Fruit fly (Drosophila melanogaster): ENCODE measurements around the gene NC2beta.

dm6 chr2L:15035366-15035765, 27.8 kb downstream of the NC2beta start, which contains the start of gene yellow-c:
- TF ChIP-seq CG17806 (tag; optimal IDR thresholded peaks at IDR 0.05): no peak
- no peak for TF ChIP-seq CG34367 (tag; optimal IDR thresholded peaks at IDR 0.05)
- no peak; the same call in 1 of the 2 replicates for TF ChIP-seq CG32121 (GFP tag; IDR thresholded peaks at IDR 0.05)
- TF ChIP-seq CG10348 (GFP tag; IDR thresholded peaks at IDR 0.05): no peak
- no peak for TF ChIP-seq CG9948 (tag; optimal IDR thresholded peaks at IDR 0.05)
- TF ChIP-seq D1 (tag; optimal IDR thresholded peaks at IDR 0.05): no peak
- TF ChIP-seq CG12605 (GFP tag; IDR thresholded peaks at IDR 0.05): no peak
- TF ChIP-seq CG15710 (tag; optimal IDR thresholded peaks at IDR 0.05): no peak
- no peak for TF ChIP-seq rn (GFP tag; IDR thresholded peaks at IDR 0.05)
- TF ChIP-seq fd96Ca (GFP tag; IDR thresholded peaks at IDR 0.05): no peak
- TF ChIP-seq Pif1A (GFP tag; optimal IDR thresholded peaks at IDR 0.05): no peak
- no peak for TF ChIP-seq EcR (GFP tag; optimal IDR thresholded peaks at IDR 0.05)
